Fruit fly (Drosophila melanogaster): ENCODE results near the gene Swip-1.

Gene Swip-1

dm6 chr2L:18965367-18966213 is 21.5 kb downstream of the Swip-1 start:
- TF ChIP-seq CG9948 (tag; optimal IDR thresholded peaks at IDR 0.05) (peak; percentile 4), EcR (GFP tag; optimal IDR thresholded peaks at IDR 0.05) (no peak)

DNA sequence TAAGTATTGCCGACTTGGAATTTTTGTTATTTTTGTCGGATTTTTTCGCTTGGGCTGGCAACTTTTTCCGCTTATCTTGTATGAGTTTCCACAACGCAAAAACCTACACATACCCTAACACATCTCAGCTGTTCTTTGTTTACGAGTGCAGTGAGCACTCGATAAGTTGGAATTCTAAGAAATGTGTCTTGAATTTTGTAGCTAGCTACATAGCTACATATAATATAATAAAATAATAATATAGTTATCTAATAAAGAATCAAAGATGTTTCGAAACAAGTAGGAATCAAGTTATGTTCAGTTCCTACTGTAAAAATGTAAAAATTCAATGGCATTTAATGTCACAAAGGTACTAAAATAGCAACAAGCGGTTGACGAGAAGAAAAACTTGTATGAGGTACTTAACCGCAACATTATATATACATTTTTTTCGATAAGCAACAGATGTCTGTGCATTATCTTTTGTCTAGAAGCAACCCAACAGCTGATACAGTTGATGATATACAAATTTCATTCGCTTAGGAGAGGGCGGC is 29.9 kb downstream of the Swip-1 start, which contains the start of gene Bhmt:
Gene Bhmt (minus strand): TSS at position 170 of the 533 bp plus-strand sequence.
- TF ChIP-seq CG8301 (tag; optimal IDR thresholded peaks at IDR 0.05) (peak; percentile 79), CG10348 (GFP tag; IDR thresholded peaks at IDR 0.05) (no peak), rn (GFP tag; IDR thresholded peaks at IDR 0.05) (peak; percentile 69; the same call in 1 of the 2 replicates), CG32121 (GFP tag; IDR thresholded peaks at IDR 0.05) (peak; percentile 86), D1 (tag; optimal IDR thresholded peaks at IDR 0.05) (peak; percentile 59), EcR (GFP tag; optimal IDR thresholded peaks at IDR 0.05) (peak; percentile 90), Ets98B (GFP tag; IDR thresholded peaks at IDR 0.05) (peak; percentile 85), CG8159 (tag; optimal IDR thresholded peaks at IDR 0.05) (peak; percentile 91), CG34367 (tag; optimal IDR thresholded peaks at IDR 0.05) (peak; percentile 78), CG14655 (GFP tag; optimal IDR thresholded peaks at IDR 0.05) (peak; percentile 85), Snoo (tag; optimal IDR thresholded peaks at IDR 0.05) (peak; percentile 88), Pif1A (GFP tag; optimal IDR thresholded peaks at IDR 0.05) (peak; percentile 82), CG4496 (GFP tag; IDR thresholded peaks at IDR 0.05) (peak; percentile 90), fd96Ca (GFP tag; IDR thresholded peaks at IDR 0.05) (no peak; the same call in 1 of the 3 replicates), CG12605 (GFP tag; IDR thresholded peaks at IDR 0.05) (peak; percentile 76), CG17806 (tag; optimal IDR thresholded peaks at IDR 0.05) (peak; percentile 87), CG15710 (tag; optimal IDR thresholded peaks at IDR 0.05) (peak; percentile 89), Pif1B (GFP tag; optimal IDR thresholded peaks at IDR 0.05) (peak; percentile 85), CG13204 (GFP tag; optimal IDR thresholded peaks at IDR 0.05) (no peak), gl (tag; optimal IDR thresholded peaks at IDR 0.05) (peak; percentile 73), CG9948 (tag; optimal IDR thresholded peaks at IDR 0.05) (peak; percentile 77)

- TF ChIP-seq CG13204 (GFP tag; optimal IDR thresholded peaks at IDR 0.05) (no peak), Pif1A (GFP tag; optimal IDR thresholded peaks at IDR 0.05) (no peak), D1 (tag; optimal IDR thresholded peaks at IDR 0.05) (no peak), CG8301 (tag; optimal IDR thresholded peaks at IDR 0.05) (no peak)
Measured at dm6 chr2L:18955666-18956065, 31.4 kb downstream of the Swip-1 start.

- TF ChIP-seq Pif1B (GFP tag; optimal IDR thresholded peaks at IDR 0.05) (peak; percentile 12), EcR (GFP tag; optimal IDR thresholded peaks at IDR 0.05) (peak; percentile 57), gl (tag; optimal IDR thresholded peaks at IDR 0.05) (peak; percentile 32), CG12605 (GFP tag; IDR thresholded peaks at IDR 0.05) (0 out of 2 replicates have a peak, but pooled peaks have one; percentile 26), Ets98B (GFP tag; IDR thresholded peaks at IDR 0.05) (peak; percentile 21; the same call in 1 of the 2 replicates), CG15710 (tag; optimal IDR thresholded peaks at IDR 0.05) (no peak), CG10348 (GFP tag; IDR thresholded peaks at IDR 0.05) (no peak)
Measured at dm6 chr2L:18954255-18954715, 32.8 kb downstream of the Swip-1 start, which contains the start of gene CG10621. CG10621 (minus strand) TSS chr2L:18954431.

- peak; percentile 67 for TF ChIP-seq EcR (GFP tag; optimal IDR thresholded peaks at IDR 0.05)
- TF ChIP-seq CG10348 (GFP tag; IDR thresholded peaks at IDR 0.05) = no peak
- TF ChIP-seq CG12605 (GFP tag; IDR thresholded peaks at IDR 0.05) = no peak
- no peak for TF ChIP-seq CG8301 (tag; optimal IDR thresholded peaks at IDR 0.05)
- TF ChIP-seq fd96Ca (GFP tag; IDR thresholded peaks at IDR 0.05) = no peak
- no peak for TF ChIP-seq Snoo (tag; optimal IDR thresholded peaks at IDR 0.05)
- no peak for TF ChIP-seq CG15710 (tag; optimal IDR thresholded peaks at IDR 0.05)
- TF ChIP-seq CG32121 (GFP tag; IDR thresholded peaks at IDR 0.05) = no peak
- no peak for TF ChIP-seq Pif1B (GFP tag; optimal IDR thresholded peaks at IDR 0.05)
- TF ChIP-seq CG14655 (GFP tag; optimal IDR thresholded peaks at IDR 0.05) = peak; percentile 2
- TF ChIP-seq CG9948 (tag; optimal IDR thresholded peaks at IDR 0.05) = no peak
- TF ChIP-seq gl (tag; optimal IDR thresholded peaks at IDR 0.05) = no peak
- no peak for TF ChIP-seq CG34367 (tag; optimal IDR thresholded peaks at IDR 0.05)
Measured at dm6 chr2L:18953512-18954254, 33.4 kb downstream of the Swip-1 start.

dm6 chr2L:18951674-18952073 is 35.4 kb downstream of the Swip-1 start, which contains the start of gene Nedd8:
Nedd8 (minus strand) TSS chr2L:18951837.
- TF ChIP-seq Snoo (tag; optimal IDR thresholded peaks at IDR 0.05) (no peak), Pif1B (GFP tag; optimal IDR thresholded peaks at IDR 0.05) (no peak), EcR (GFP tag; optimal IDR thresholded peaks at IDR 0.05) (no peak), CG10348 (GFP tag; IDR thresholded peaks at IDR 0.05) (no peak), CG17806 (tag; optimal IDR thresholded peaks at IDR 0.05) (no peak)
